Worm (Caenorhabditis elegans): ENCODE measurements around the gene dnc-2.
A peak's percentile ranks its signal among the peaks of the same experiment; 100 is the strongest.

dnc-2 gene

DNA sequence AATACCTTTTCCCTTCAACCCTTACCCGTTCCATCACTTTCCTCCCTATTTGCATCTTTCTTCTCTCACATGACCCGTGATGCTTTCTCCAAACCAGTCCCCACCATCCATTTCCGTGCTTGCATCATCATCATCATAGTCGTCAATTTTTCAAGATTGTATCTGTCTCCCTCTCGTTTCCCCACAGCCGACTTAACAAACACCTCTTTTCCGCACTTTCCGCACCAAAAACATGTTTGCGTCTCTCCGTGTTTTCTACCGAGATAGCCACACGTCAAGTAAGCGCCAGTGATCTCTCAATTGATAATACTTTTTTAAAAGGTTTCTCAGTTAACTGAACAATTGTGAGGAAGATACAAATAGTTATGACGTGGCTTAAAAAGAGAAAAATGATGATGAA lies 12.5 kb upstream of the dnc-2 start (continued):
- peak; percentile 3 for TF ChIP-seq fkh-8 (tag; optimal IDR thresholded peaks at IDR 0.05)
- TF ChIP-seq ztf-4 (tag; optimal IDR thresholded peaks at IDR 0.05): peak; percentile 62
- TF ChIP-seq dpl-1 (GFP tag; optimal IDR thresholded peaks at IDR 0.05): peak in 2 of 3 experiments; percentile 19 to 30
- TF ChIP-seq lir-3 (tag; optimal IDR thresholded peaks at IDR 0.05; ENCODE audit: poor library complexity): no peak
- TF ChIP-seq hlh-17 (GFP tag; optimal IDR thresholded peaks at IDR 0.05; ENCODE audit: borderline replicate concordance): no peak
- peak; percentile 78 for TF ChIP-seq nhr-20 (tag; optimal IDR thresholded peaks at IDR 0.05)
- TF ChIP-seq nhr-85 (tag): peak; percentile 95
- peak; percentile 99 for TF ChIP-seq blmp-1 (tag; optimal IDR thresholded peaks at IDR 0.05)
- no peak for TF ChIP-seq C04F5.9 (tag; optimal IDR thresholded peaks at IDR 0.05)
- no peak for TF ChIP-seq pax-3 (tag; optimal IDR thresholded peaks at IDR 0.05)
- no peak for TF ChIP-seq hpl-2 (GFP tag; optimal IDR thresholded peaks at IDR 0.05)
- TF ChIP-seq rnt-1 (tag; optimal IDR thresholded peaks at IDR 0.05): peak; percentile 32
- peak; percentile 40 for TF ChIP-seq ama-1 (optimal IDR thresholded peaks at IDR 0.05)
- TF ChIP-seq nhr-77 (tag; optimal IDR thresholded peaks at IDR 0.05): no peak
- TF ChIP-seq unc-98 (GFP tag; IDR thresholded peaks at IDR 0.05): no peak
- TF ChIP-seq elt-2 (tag; optimal IDR thresholded peaks at IDR 0.05): peak; percentile 46
- TF ChIP-seq ztf-11 (tag; optimal IDR thresholded peaks at IDR 0.05): no peak
- no peak for TF ChIP-seq sptf-1 (tag; optimal IDR thresholded peaks at IDR 0.05)
- TF ChIP-seq mdl-1 (tag; optimal IDR thresholded peaks at IDR 0.05): peak in 1 of 2 experiments; percentile 76
- TF ChIP-seq nhr-76 (tag; optimal IDR thresholded peaks at IDR 0.05): no peak
- TF ChIP-seq nhr-11 (tag; optimal IDR thresholded peaks at IDR 0.05): no peak
- no peak for TF ChIP-seq fkh-4 (tag; optimal IDR thresholded peaks at IDR 0.05; ENCODE audit: borderline replicate concordance)
- no peak for TF ChIP-seq lin-15B (tag; optimal IDR thresholded peaks at IDR 0.05)
- no peak for TF ChIP-seq pqm-1 (tag; optimal IDR thresholded peaks at IDR 0.05)
- no peak for TF ChIP-seq isw-1 (GFP tag; IDR thresholded peaks at IDR 0.05)
- no peak for TF ChIP-seq sox-4 (tag; optimal IDR thresholded peaks at IDR 0.05)
- no peak for TF ChIP-seq zip-4 (GFP tag; optimal IDR thresholded peaks at IDR 0.05)
- TF ChIP-seq tlp-1 (tag; optimal IDR thresholded peaks at IDR 0.05): no peak
- no peak for TF ChIP-seq alr-1 (tag; optimal IDR thresholded peaks at IDR 0.05; ENCODE audit: borderline replicate concordance)
- TF ChIP-seq lin-13 (GFP tag; optimal IDR thresholded peaks at IDR 0.05): peak; percentile 45
- no peak for TF ChIP-seq egl-27 (tag; optimal IDR thresholded peaks at IDR 0.05)

DNA sequence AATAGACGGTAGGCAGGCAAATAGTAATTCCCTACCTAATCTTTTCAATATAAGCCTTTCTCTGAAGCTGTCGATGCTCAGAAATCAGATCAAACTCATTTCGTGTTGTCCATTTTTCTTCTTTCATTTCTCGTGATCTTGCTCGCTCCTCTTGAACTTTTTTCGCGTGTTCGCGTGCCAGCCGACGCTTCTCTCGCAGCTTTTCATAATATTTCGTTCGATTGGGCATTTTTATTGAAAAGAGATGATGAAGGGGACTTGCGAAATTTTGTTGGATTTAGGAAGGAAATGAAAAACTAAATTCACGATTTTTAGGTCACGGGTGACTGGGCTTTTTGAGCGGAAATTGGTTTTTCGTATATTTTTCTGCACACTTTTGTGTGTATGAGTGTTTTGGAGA lies 11.4 kb upstream of the dnc-2 start, which contains the start of gene EGAP1.1:
TSS of gene EGAP1.1 (minus strand) at position 229 of the 400 bp plus-strand sequence.
- TF ChIP-seq efl-3 (GFP tag; optimal IDR thresholded peaks at IDR 0.05): no peak
- no peak for TF ChIP-seq ztf-4 (tag; optimal IDR thresholded peaks at IDR 0.05)
- TF ChIP-seq dpl-1 (GFP tag; optimal IDR thresholded peaks at IDR 0.05): no peak
- no peak for TF ChIP-seq pqm-1 (tag; optimal IDR thresholded peaks at IDR 0.05)
- TF ChIP-seq mdl-1 (tag; optimal IDR thresholded peaks at IDR 0.05): no peak
- no peak for TF ChIP-seq dsc-1 (tag; optimal IDR thresholded peaks at IDR 0.05)
- peak; percentile 30 for TF ChIP-seq fkh-8 (tag; optimal IDR thresholded peaks at IDR 0.05)
- no peak for TF ChIP-seq ceh-82 (tag; optimal IDR thresholded peaks at IDR 0.05)
- TF ChIP-seq aly-2 (tag; optimal IDR thresholded peaks at IDR 0.05): no peak
- peak; percentile 32 for TF ChIP-seq lin-14 (GFP tag; optimal IDR thresholded peaks at IDR 0.05)
- TF ChIP-seq lin-15B (tag; optimal IDR thresholded peaks at IDR 0.05): no peak
- TF ChIP-seq fkh-10 (GFP tag; optimal IDR thresholded peaks at IDR 0.05): peak; percentile 53

DNA sequence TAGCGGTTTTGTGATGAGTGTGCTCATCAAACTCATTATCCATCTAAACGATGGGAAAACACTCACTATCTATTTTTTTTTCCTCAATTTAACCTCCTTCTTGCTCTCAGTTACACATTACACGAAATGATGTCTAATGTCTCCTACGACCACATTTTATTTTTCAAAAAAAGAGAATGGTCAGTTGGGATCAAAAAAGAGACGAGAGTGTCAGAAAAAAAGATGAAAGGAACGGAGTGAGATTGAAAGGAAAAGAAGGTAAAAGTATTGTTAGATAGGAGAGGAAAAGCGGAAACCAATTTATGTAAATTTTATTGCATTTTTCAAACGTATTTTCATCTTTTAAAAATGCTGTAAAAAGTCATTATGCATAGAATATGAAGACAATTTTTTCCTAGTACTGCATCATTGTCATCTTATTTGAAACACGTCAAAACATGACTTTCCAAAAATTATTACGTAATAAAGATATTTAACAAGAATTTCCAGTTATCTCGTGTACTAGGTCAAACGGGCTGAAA lies 8.6 kb upstream of the dnc-2 start:
- peak; percentile 84 for TF ChIP-seq blmp-1 (tag; optimal IDR thresholded peaks at IDR 0.05)
- TF ChIP-seq nhr-90 (tag; optimal IDR thresholded peaks at IDR 0.05; ENCODE audit: poor library complexity): no peak
- TF ChIP-seq lin-14 (GFP tag; optimal IDR thresholded peaks at IDR 0.05): peak; percentile 59
- peak; percentile 7 for TF ChIP-seq rnt-1 (tag; optimal IDR thresholded peaks at IDR 0.05)

Data from whole organism, L1 larva.